Fruit fly (Drosophila melanogaster) whole organism, prepupa: ENCODE results near the gene CG45493.
"Not testable (repeated sequence)": the region's sequence is repeated elsewhere in the genome, so short reads cannot be mapped to it uniquely, and the experiment has no call there.

Experiments used
- Blimp-1 ChIP-seq: fragments of 200-800 bp; sonication (Bioruptor generic); optimal IDR thresholded peaks from 3 replicates; lab custom pipeline; 2017; ENCODE audit warnings: missing biosample characterization, missing genetic modification characterization, mild to moderate bottlenecking, moderate library complexity, missing genetic modification reagents
- CG11294 ChIP-seq: fragments of 200-800 bp; sonication (Bioruptor generic); IDR thresholded peaks from 2 replicates; pipeline ENCODE4 v1.3.6; 2022; ENCODE audit warnings: missing biosample characterization, missing genetic modification characterization
- CG11762 ChIP-seq: fragments of 200-800 bp; sonication (Bioruptor generic); optimal IDR thresholded peaks from 3 replicates; lab custom pipeline; 2016; ENCODE audit warnings: missing biosample characterization, missing genetic modification characterization; ENCODE audit not compliant: insufficient read depth
- CG16779 ChIP-seq: fragments of 200-800 bp; sonication (Bioruptor generic); optimal IDR thresholded peaks from 3 replicates; lab custom pipeline; 2017; ENCODE audit warnings: missing biosample characterization, mild to moderate bottlenecking, missing genetic modification characterization
- CG3032 ChIP-seq: fragments of 200-800 bp; optimal IDR thresholded peaks from 2 replicates; lab custom pipeline; 2019; ENCODE audit warnings: missing biosample characterization, mild to moderate bottlenecking, missing genetic modification characterization, moderate library complexity
- CG32006 ChIP-seq: fragments of 200-800 bp; sonication (Bioruptor generic); optimal IDR thresholded peaks from 3 replicates; lab custom pipeline; 2017; ENCODE audit warnings: missing biosample characterization, mild to moderate bottlenecking, missing genetic modification characterization
- CG8119 ChIP-seq: fragments of 200-800 bp; sonication (Bioruptor generic); IDR thresholded peaks from 3 replicates; pipeline ENCODE4 v1.3.6; 2022; ENCODE audit warnings: missing biosample characterization, missing genetic modification characterization
- CG8319 ChIP-seq: fragments of 200-800 bp; sonication (Bioruptor generic); optimal IDR thresholded peaks from 3 replicates; lab custom pipeline; 2016; ENCODE audit warnings: missing biosample characterization, missing genetic modification characterization
- CG8632 ChIP-seq: fragments of 200-800 bp; sonication (Bioruptor generic); optimal IDR thresholded peaks from 3 replicates; lab custom pipeline; 2016; ENCODE audit warnings: missing biosample characterization, missing genetic modification characterization
- Eip78C ChIP-seq: fragments of 200-800 bp; sonication (Bioruptor generic); peaks from one replicate; lab custom pipeline; 2016; ENCODE audit warnings: missing biosample characterization, missing genetic modification characterization
- Eip93F ChIP-seq: fragments of 200-800 bp; sonication (Bioruptor generic); optimal IDR thresholded peaks from 2 replicates; lab custom pipeline; 2016; ENCODE audit warnings: missing biosample characterization, mild to moderate bottlenecking, missing genetic modification characterization
- Ets96B ChIP-seq: fragments of 200-800 bp; optimal IDR thresholded peaks from 2 replicates; lab custom pipeline; 2019; ENCODE audit warnings: missing biosample characterization, mild to moderate bottlenecking, missing genetic modification characterization, moderate library complexity
- Lpt ChIP-seq: fragments of 200-800 bp; sonication (Bioruptor generic); optimal IDR thresholded peaks from 3 replicates; lab custom pipeline; 2016; ENCODE audit warnings: missing biosample characterization, missing genetic modification characterization
- Sox15 ChIP-seq: fragments of 200-800 bp; sonication (Bioruptor generic); optimal IDR thresholded peaks from 3 replicates; lab custom pipeline; 2016; ENCODE audit warnings: missing biosample characterization, missing genetic modification characterization
- achi ChIP-seq: fragments of 200-800 bp; sonication (Bioruptor generic); optimal IDR thresholded peaks from 3 replicates; lab custom pipeline; 2016; ENCODE audit warnings: missing biosample characterization, missing genetic modification characterization
- cyc ChIP-seq: fragments of 200-800 bp; sonication (Bioruptor generic); optimal IDR thresholded peaks from 3 replicates; lab custom pipeline; 2016; ENCODE audit warnings: missing biosample characterization, missing genetic modification characterization
- esn ChIP-seq: fragments of 200-800 bp; sonication (Bioruptor generic); optimal IDR thresholded peaks from 2 replicates; lab custom pipeline; 2016; ENCODE audit warnings: missing biosample characterization, mild to moderate bottlenecking, missing genetic modification characterization, moderate library complexity
- fd59A ChIP-seq: fragments of 200-800 bp; sonication (Bioruptor generic); optimal IDR thresholded peaks from 2 replicates; lab custom pipeline; 2017; ENCODE audit warnings: missing biosample characterization, mild to moderate bottlenecking, missing genetic modification characterization, missing genetic modification reagents
- fd85E ChIP-seq: fragments of 200-800 bp; sonication (Bioruptor generic); optimal IDR thresholded peaks from 3 replicates; lab custom pipeline; 2016; ENCODE audit warnings: missing biosample characterization, missing genetic modification characterization
- fkh ChIP-seq: fragments of 200-800 bp; sonication (Bioruptor generic); optimal IDR thresholded peaks from 3 replicates; lab custom pipeline; 2017; ENCODE audit warnings: missing biosample characterization, mild to moderate bottlenecking, missing genetic modification characterization, moderate library complexity
- pdm3 ChIP-seq: fragments of 200-800 bp; sonication (Bioruptor generic); optimal IDR thresholded peaks from 3 replicates; lab custom pipeline; 2016; ENCODE audit warnings: missing biosample characterization, missing genetic modification characterization
- topi ChIP-seq: fragments of 200-800 bp; sonication (Bioruptor generic); optimal IDR thresholded peaks from 3 replicates; lab custom pipeline; 2016; ENCODE audit warnings: missing biosample characterization, missing genetic modification characterization

Gene CG45493

dm6 chrX:19938894-19939293, 9.8 kb downstream of the CG45493 start, which contains the start of gene CG45491:
Gene CG45491, minus strand, starts transcription at chrX:19938994.
- TF ChIP-seq fd85E (GFP tag; lab: Kevin White, UChicago); pdm3 (GFP tag; lab: Kevin White, UChicago); esn: not testable (repeated sequence)

dm6 chrX:19934194-19934593, 14.5 kb downstream of the CG45493 start, which contains the start of gene CG45490:
Gene CG45490, minus strand, starts transcription at chrX:19934294.
- TF ChIP-seq achi (GFP tag; lab: Kevin White, UChicago); CG8319; CG11762 (GFP tag; lab: Kevin White, UChicago): not testable (repeated sequence)

dm6 chrX:19929078-19929477, 19.6 kb downstream of the CG45493 start, which contains the start of gene CG45489:
Gene CG45489, minus strand, starts transcription at chrX:19929178.
- TF ChIP-seq Ets96B; CG16779 (tag; lab: Kevin White, UChicago); CG8632 (GFP tag; lab: Kevin White, UChicago): not testable (repeated sequence)

dm6 chrX:19920335-19920734, 28.3 kb downstream of the CG45493 start, which contains the start of gene CG45488:
Gene CG45488, minus strand, starts transcription at chrX:19920435.
- not testable (repeated sequence) for TF ChIP-seq CG8119 (GFP tag; lab: Robert Waterston, UW); Eip78C (GFP tag; lab: Kevin White, UChicago); fd59A (GFP tag; lab: Kevin White, UChicago)

dm6 chrX:19915181-19915580, 33.5 kb downstream of the CG45493 start, which contains the start of gene CG45487:
Gene CG45487, minus strand, starts transcription at chrX:19915281.
- TF ChIP-seq Ets96B; Eip93F (GFP tag; lab: Kevin White, UChicago); CG11294 (GFP tag; lab: Robert Waterston, UW): not testable (repeated sequence)

- TF ChIP-seq CG3032 (tag; lab: Kevin White, UChicago); fkh (GFP tag; lab: Kevin White, UChicago); CG32006 (GFP tag; lab: Kevin White, UChicago): not testable (repeated sequence)
Measured at dm6 chrX:19910017-19910416, 38.7 kb downstream of the CG45493 start, which contains the start of gene CG45486. Gene CG45486, minus strand, starts transcription at chrX:19910117.

- TF ChIP-seq Lpt (peak; percentile 50), topi (GFP tag; lab: Kevin White, UChicago) (no peak), Blimp-1 (GFP tag; lab: Kevin White, UChicago) (peak; percentile 69), achi (GFP tag; lab: Kevin White, UChicago) (no peak), Sox15 (GFP tag; lab: Kevin White, UChicago) (no peak), cyc (GFP tag; lab: Kevin White, UChicago) (no peak)
Measured at dm6 chrX:19899978-19900377, 48.7 kb downstream of the CG45493 start.
